Worm (Caenorhabditis elegans): ENCODE results near the gene lsm-5.

lsm-5 gene

DNA sequence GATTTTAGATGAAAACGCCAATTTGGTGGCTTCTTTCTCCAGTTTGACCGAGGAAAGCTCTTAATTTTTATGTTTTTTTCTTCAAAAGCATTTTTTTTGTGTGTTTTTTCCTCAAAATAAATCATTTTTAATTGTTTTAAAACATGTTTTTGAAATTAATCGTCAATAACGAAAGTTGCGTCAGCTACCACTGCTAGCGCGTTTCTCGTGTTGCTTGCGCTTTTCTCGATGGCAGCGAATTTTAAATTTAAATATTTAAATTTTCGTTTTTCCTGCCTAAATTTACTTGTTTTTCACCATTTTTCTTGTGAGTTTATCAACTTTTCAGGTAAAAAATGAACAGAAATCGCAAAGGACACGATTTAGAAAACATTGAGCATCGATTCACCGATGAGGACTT, 32.3 kb upstream of the lsm-5 start, which contains the start of gene prde-1 (continued):
- TF ChIP-seq sea-2 (GFP tag; IDR thresholded peaks at IDR 0.05) (no peak), dpff-1 (tag; optimal IDR thresholded peaks at IDR 0.05) (no peak), die-1 (tag; optimal IDR thresholded peaks at IDR 0.05) (no peak), lsy-27 (tag; optimal IDR thresholded peaks at IDR 0.05; ENCODE audit: borderline replicate concordance, insufficient read depth) (no peak), sdz-38 (tag; optimal IDR thresholded peaks at IDR 0.05) (no peak), Y79H2A.3 (GFP tag; conservative IDR thresholded peaks at IDR 0.05) (no peak), ets-4 (GFP tag; optimal IDR thresholded peaks at IDR 0.05) (no peak), hsf-1 (GFP tag; IDR thresholded peaks at IDR 0.05) (peak; percentile 41; the same call in 1 of the 2 replicates), egrh-3 (GFP tag; IDR thresholded peaks at IDR 0.05) (no peak), lin-54 (GFP tag; optimal IDR thresholded peaks at IDR 0.05) (peak; percentile 49), ztf-25 (GFP tag; IDR thresholded peaks at IDR 0.05) (no peak), tbp1 (GFP tag; optimal IDR thresholded peaks at IDR 0.05) (peak; percentile 28), zfh-2 (GFP tag; conservative IDR thresholded peaks at IDR 0.05) (no peak), ztf-18 (tag; optimal IDR thresholded peaks at IDR 0.05) (peak; percentile 93), ceh-58 (GFP tag; IDR thresholded peaks at IDR 0.05) (no peak), snpc-1.3 (tag; optimal IDR thresholded peaks at IDR 0.05; ENCODE audit: insufficient read depth) (no peak), madf-6 (GFP tag; IDR thresholded peaks at IDR 0.05) (peak; percentile 66), C06A6.2 (GFP tag; conservative IDR thresholded peaks at IDR 0.05) (no peak), F23B12.7 (tag; optimal IDR thresholded peaks at IDR 0.05; ENCODE audit: insufficient read depth) (no peak), F37B4.10 (GFP tag; IDR thresholded peaks at IDR 0.05) (no peak), D2030.7 (GFP tag; IDR thresholded peaks at IDR 0.05) (peak; percentile 50), nfya-2 (GFP tag; IDR thresholded peaks at IDR 0.05) (no peak), F33H1.4 (GFP tag; IDR thresholded peaks at IDR 0.05) (peak; percentile 48), lag-1 (GFP tag; IDR thresholded peaks at IDR 0.05) (no peak), madf-8 (GFP tag; conservative IDR thresholded peaks at IDR 0.05) (no peak; the same call in 1 of the 2 replicates)

DNA sequence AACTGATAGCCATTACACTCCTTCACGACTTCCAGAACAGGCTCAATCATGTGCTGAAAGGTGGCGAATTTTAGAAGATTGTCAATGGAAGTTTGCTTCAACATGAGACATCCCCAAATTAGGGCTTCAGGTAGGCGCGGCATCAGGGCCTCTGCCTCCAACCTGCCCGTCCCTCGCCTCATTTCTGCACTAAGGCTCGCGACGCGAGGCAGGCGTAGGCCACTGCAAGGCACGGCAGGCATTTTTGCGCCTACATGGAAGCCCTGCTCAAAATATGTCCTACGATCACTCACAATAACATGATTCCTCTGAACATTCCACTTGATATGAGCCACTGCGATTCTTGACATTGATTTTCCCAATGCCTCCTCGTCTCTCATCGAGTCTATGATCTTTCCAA, 26.9 kb upstream of the lsm-5 start:
- TF ChIP-seq K11D2.4 (GFP tag; IDR thresholded peaks at IDR 0.05) (no peak), zfh-2 (GFP tag; conservative IDR thresholded peaks at IDR 0.05) (peak; percentile 77), C17E4.6 (GFP tag; IDR thresholded peaks at IDR 0.05) (no peak), ztf-6 (GFP tag; IDR thresholded peaks at IDR 0.05) (no peak)

- TF ChIP-seq repo-1 (tag; optimal IDR thresholded peaks at IDR 0.05) = no peak
- TF ChIP-seq ceh-91 (GFP tag; IDR thresholded peaks at IDR 0.05) = no peak
- no peak for TF ChIP-seq K11D2.4 (GFP tag; IDR thresholded peaks at IDR 0.05)
- TF ChIP-seq rpc-1 (optimal IDR thresholded peaks at IDR 0.05) = no peak
- TF ChIP-seq rpc-1 (tag; optimal IDR thresholded peaks at IDR 0.05) = no peak
- no peak for TF ChIP-seq madf-3 (GFP tag; IDR thresholded peaks at IDR 0.05)
- no peak for TF ChIP-seq chd-7 (tag; optimal IDR thresholded peaks at IDR 0.05)
- TF ChIP-seq F49E8.2 (tag; optimal IDR thresholded peaks at IDR 0.05; ENCODE audit: insufficient read depth) = no peak
- TF ChIP-seq F10E7.11 (tag; optimal IDR thresholded peaks at IDR 0.05) = no peak
- no peak for TF ChIP-seq F23B12.7 (tag; optimal IDR thresholded peaks at IDR 0.05; ENCODE audit: insufficient read depth)
- no peak for TF ChIP-seq F39B2.1 (GFP tag; IDR thresholded peaks at IDR 0.05)
- no peak for TF ChIP-seq dox-1 (GFP tag; IDR thresholded peaks at IDR 0.05)
- TF ChIP-seq mcd-1 (GFP tag; IDR thresholded peaks at IDR 0.05) = no peak
- TF ChIP-seq C17E4.6 (GFP tag; IDR thresholded peaks at IDR 0.05) = no peak
- TF ChIP-seq C06A6.2 (GFP tag; conservative IDR thresholded peaks at IDR 0.05) = no peak
- no peak for TF ChIP-seq F33H1.4 (GFP tag; IDR thresholded peaks at IDR 0.05)
- no peak for TF ChIP-seq ets-4 (GFP tag; optimal IDR thresholded peaks at IDR 0.05)
- TF ChIP-seq ekl-4 (GFP tag; IDR thresholded peaks at IDR 0.05) = no peak
Observed at ce11 chrV:15544898-15545297, 25.3 kb upstream of the lsm-5 start, which contains the start of gene glb-14. Gene glb-14, minus strand, starts transcription at chrV:15544994.

All from whole organism, young adult.